Fruit fly (Drosophila melanogaster): ENCODE results near the gene Dip-B.

The Dip-B gene

DNA sequence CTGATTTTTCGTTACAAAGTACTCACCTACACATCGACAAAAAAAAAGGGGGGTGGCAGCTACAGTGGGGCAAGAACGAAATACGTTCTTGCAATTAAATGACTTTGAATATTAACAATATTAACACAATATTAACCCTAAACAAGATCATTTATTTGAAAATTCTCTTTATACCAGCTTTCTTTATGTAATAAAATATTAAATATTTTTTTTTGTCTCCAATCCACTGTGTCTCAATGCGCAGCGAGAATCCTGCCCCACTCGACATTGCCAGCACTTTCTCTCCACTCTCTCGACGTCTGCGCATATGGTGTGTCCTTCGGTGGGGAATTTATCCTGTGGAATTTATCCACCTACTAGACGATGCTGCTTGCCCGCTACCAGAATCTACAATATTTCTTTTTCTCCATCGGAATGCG, 18.4 kb downstream of the Dip-B start (continued):
- TF ChIP-seq kni (GFP tag; optimal IDR thresholded peaks at IDR 0.05) (peak; percentile 55), bcd (GFP tag; optimal IDR thresholded peaks at IDR 0.05) (peak; percentile 87), Gug (GFP tag; IDR thresholded peaks at IDR 0.05) (peak; percentile 86), Dp (GFP tag; optimal IDR thresholded peaks at IDR 0.05) (no peak), gcm (GFP tag; optimal IDR thresholded peaks at IDR 0.05) (peak; percentile 83), CG7745 (tag; optimal IDR thresholded peaks at IDR 0.05) (no peak), CG2875 (GFP tag; optimal IDR thresholded peaks at IDR 0.05) (peak; percentile 82), dan (GFP tag; IDR thresholded peaks at IDR 0.05) (peak; percentile 60; the same call in 1 of the 2 replicates), onecut (GFP tag; IDR thresholded peaks at IDR 0.05) (peak; percentile 93), CG6765 (GFP tag; optimal IDR thresholded peaks at IDR 0.05) (peak; percentile 82), CG2712 (tag; optimal IDR thresholded peaks at IDR 0.05) (peak; percentile 79), HLH3B (GFP tag; IDR thresholded peaks at IDR 0.05) (peak; percentile 96), ash1 (GFP tag; optimal IDR thresholded peaks at IDR 0.05) (peak; percentile 6), CG12942 (GFP tag; optimal IDR thresholded peaks at IDR 0.05) (peak; percentile 74), pho (GFP tag; optimal IDR thresholded peaks at IDR 0.05) (peak; percentile 54), sna (GFP tag; IDR thresholded peaks at IDR 0.05; ENCODE audit: partially characterized antibody) (no peak), fd3F (GFP tag; optimal IDR thresholded peaks at IDR 0.05) (peak; percentile 85), Bgb (GFP tag; IDR thresholded peaks at IDR 0.05; ENCODE audit: partially characterized antibody) (peak; percentile 5; the same call in 1 of the 2 replicates), phol (tag; optimal IDR thresholded peaks at IDR 0.05) (peak; percentile 87), CG6175 (GFP tag; IDR thresholded peaks at IDR 0.05) (peak; percentile 84), CG4360 (GFP tag; IDR thresholded peaks at IDR 0.05) (peak; percentile 51; the same call in 1 of the 2 replicates), nmo (GFP tag; optimal IDR thresholded peaks at IDR 0.05) (peak; percentile 91), Oaz (GFP tag; IDR thresholded peaks at IDR 0.05) (peak; percentile 89), tll (GFP tag; optimal IDR thresholded peaks at IDR 0.05) (no peak), Nf-YB (GFP tag; optimal IDR thresholded peaks at IDR 0.05) (peak; percentile 73), CG7928 (GFP tag; optimal IDR thresholded peaks at IDR 0.05) (peak; percentile 41), grau (tag; optimal IDR thresholded peaks at IDR 0.05) (peak; percentile 72), Sox102F (GFP tag; optimal IDR thresholded peaks at IDR 0.05) (peak; percentile 86), kah (GFP tag; optimal IDR thresholded peaks at IDR 0.05) (peak; percentile 76), Bdp1 (GFP tag; optimal IDR thresholded peaks at IDR 0.05) (peak; percentile 34), Hr39 (optimal IDR thresholded peaks at IDR 0.05) (no peak), cg (GFP tag; optimal IDR thresholded peaks at IDR 0.05) (peak; percentile 48), CG12155 (GFP tag; optimal IDR thresholded peaks at IDR 0.05) (peak; percentile 83), CG1647 (GFP tag; optimal IDR thresholded peaks at IDR 0.05) (peak; percentile 18), Xrp1 (GFP tag; IDR thresholded peaks at IDR 0.05) (peak; percentile 97), CG6272 (GFP tag; IDR thresholded peaks at IDR 0.05) (peak; percentile 89), TFAM (GFP tag; optimal IDR thresholded peaks at IDR 0.05) (peak; percentile 23), Scr (GFP tag; IDR thresholded peaks at IDR 0.05; ENCODE audit: partially characterized antibody) (no peak), wor (GFP tag; IDR thresholded peaks at IDR 0.05) (peak; percentile 87), CG32532 (GFP tag; IDR thresholded peaks at IDR 0.05) (peak; percentile 95), Aef1 (GFP tag; IDR thresholded peaks at IDR 0.05) (peak; percentile 92), CG10209 (GFP tag; optimal IDR thresholded peaks at IDR 0.05) (peak; percentile 91), CG3726 (GFP tag; IDR thresholded peaks at IDR 0.05) (peak; percentile 84), CG8388 (GFP tag; optimal IDR thresholded peaks at IDR 0.05) (peak; percentile 80), ap (GFP tag; IDR thresholded peaks at IDR 0.05) (peak; percentile 91), CG1233 (GFP tag; optimal IDR thresholded peaks at IDR 0.05) (peak; percentile 87), CG2199 (GFP tag; IDR thresholded peaks at IDR 0.05) (peak; percentile 88; the same call in 2 of the 3 replicates), Hr3 (GFP tag; optimal IDR thresholded peaks at IDR 0.05) (peak; percentile 87), Neu2 (GFP tag; optimal IDR thresholded peaks at IDR 0.05; ENCODE audit: borderline replicate concordance) (no peak), ara (GFP tag; IDR thresholded peaks at IDR 0.05) (peak; percentile 89)

Measured in whole organism, embryonic.